Worm (Caenorhabditis elegans) whole organism, L1 larva: ENCODE data around the gene F28F9.3.
A peak's percentile ranks its signal among the peaks of the same experiment; 100 is the strongest.

Experiments used
- C16A3.4 ChIP-seq: fragments of 150-350 bp; optimal IDR thresholded peaks from 2 replicates; lab custom pipeline; 2014; ENCODE audit warnings: missing biosample characterization, missing genetic modification characterization
- C34B4.2 ChIP-seq: sonication (generic microtip); optimal IDR thresholded peaks from 2 replicates; lab custom pipeline; 2017; ENCODE audit warnings: mild to moderate bottlenecking, missing genetic modification characterization, missing compliant biosample characterization
- Y116A8C.19 ChIP-seq: sonication (generic microtip); optimal IDR thresholded peaks from 2 replicates; lab custom pipeline; 2016; ENCODE audit warnings: missing compliant biosample characterization, missing genetic modification characterization, borderline replicate concordance
- ama-1 ChIP-seq: fragments of 150-350 bp; optimal IDR thresholded peaks from 2 replicates; lab custom pipeline; 2014
- blmp-1 ChIP-seq: fragments of 150-350 bp; optimal IDR thresholded peaks from 2 replicates; lab custom pipeline; 2014; ENCODE audit warnings: missing biosample characterization, missing genetic modification characterization
- ceh-82 ChIP-seq, 3 experiments: fragments of 150-350 bp in 1 of 3; sonication (generic microtip) in 2 of 3; optimal IDR thresholded peaks; 2 replicates each; lab custom pipeline; 2014 to 2017; ENCODE audit warnings: missing biosample characterization in 3 of 3, missing genetic modification characterization in 3 of 3
- dpl-1 ChIP-seq, 3 experiments: fragments of 150-350 bp in 2 of 3; sonication (generic microtip) in 1 of 3; optimal IDR thresholded peaks; 2 replicates each; lab custom pipeline; 2014 to 2017; ENCODE audit warnings: missing biosample characterization in 3 of 3, missing genetic modification characterization in 3 of 3, missing genetic modification reagents in 3 of 3
- dsc-1 ChIP-seq: sonication (generic microtip); optimal IDR thresholded peaks from 2 replicates; lab custom pipeline; 2016; ENCODE audit warnings: mild to moderate bottlenecking, missing genetic modification characterization, missing compliant biosample characterization
- efl-1 ChIP-seq, 4 experiments: fragments of 150-350 bp; optimal IDR thresholded peaks in 3 of 4; peaks in 1 of 4; 1 replicate in 1 of 4; 2 replicates in 3 of 4; lab custom pipeline; 2014; ENCODE audit warnings: missing biosample characterization in 2 of 4, missing genetic modification characterization in 2 of 4, missing genetic modification reagents in 2 of 4
- efl-3 ChIP-seq: fragments of 200-800 bp; sonication (Bioruptor generic); optimal IDR thresholded peaks from 2 replicates; lab custom pipeline; 2018; ENCODE audit warnings: mild to moderate bottlenecking, missing genetic modification characterization, missing compliant biosample characterization
- egl-27 ChIP-seq, 2 experiments: fragments of 150-350 bp in 1 of 2; sonication (generic microtip); optimal IDR thresholded peaks; 3 replicates each; lab custom pipeline; 2017 to 2018; ENCODE audit warnings: missing biosample characterization in 2 of 2, missing genetic modification characterization in 2 of 2, missing genetic modification reagents in 2 of 2
- elt-2 ChIP-seq: sonication (generic microtip); optimal IDR thresholded peaks from 2 replicates; lab custom pipeline; 2016; ENCODE audit warnings: missing genetic modification characterization, mild to moderate bottlenecking, inconsistent platforms, missing compliant biosample characterization, missing genetic modification reagents
- elt-3 ChIP-seq, 6 experiments: fragments of 150-350 bp in 1 of 6; sonication (generic microtip); optimal IDR thresholded peaks; 2 replicates each; lab custom pipeline; 2017 to 2018; ENCODE audit warnings: missing biosample characterization in 6 of 6, missing genetic modification characterization in 6 of 6, inconsistent platforms in 1 of 6
- ets-5 ChIP-seq: fragments of 200-800 bp; sonication (Bioruptor generic); IDR thresholded peaks from 2 replicates; pipeline ENCODE4 v1.3.6; 2022; ENCODE audit warnings: missing genetic modification characterization, missing compliant biosample characterization
- fkh-10 ChIP-seq: sonication (generic microtip); optimal IDR thresholded peaks from 2 replicates; lab custom pipeline; 2017; ENCODE audit warnings: missing biosample characterization, missing genetic modification reagents, missing genetic modification characterization
- fkh-4 ChIP-seq: sonication (generic microtip); optimal IDR thresholded peaks from 2 replicates; lab custom pipeline; 2016; ENCODE audit warnings: missing compliant biosample characterization, missing genetic modification characterization, borderline replicate concordance
- fos-1 ChIP-seq: fragments of 150-350 bp; optimal IDR thresholded peaks from 2 replicates; lab custom pipeline; 2014; ENCODE audit warnings: missing biosample characterization, missing genetic modification characterization
- grh-1 ChIP-seq: fragments of 200-800 bp; sonication (Bioruptor generic); IDR thresholded peaks from 2 replicates; pipeline ENCODE4 v1.3.6; 2022; ENCODE audit warnings: missing genetic modification reagents, missing genetic modification characterization, missing compliant biosample characterization
- hlh-4 ChIP-seq: sonication (generic microtip); optimal IDR thresholded peaks from 2 replicates; lab custom pipeline; 2016; ENCODE audit warnings: mild to moderate bottlenecking, missing genetic modification characterization, missing compliant biosample characterization
- irx-1 ChIP-seq: sonication (generic microtip); optimal IDR thresholded peaks from 2 replicates; lab custom pipeline; 2016; ENCODE audit warnings: missing genetic modification characterization, missing compliant biosample characterization
- jun-1 ChIP-seq: fragments of 150-350 bp; optimal IDR thresholded peaks from 2 replicates; lab custom pipeline; 2014; ENCODE audit warnings: missing biosample characterization, missing genetic modification reagents, missing genetic modification characterization
- lin-13 ChIP-seq: fragments of 150-350 bp; optimal IDR thresholded peaks from 2 replicates; lab custom pipeline; 2014; ENCODE audit warnings: missing biosample characterization, missing genetic modification reagents, missing genetic modification characterization
- lin-14 ChIP-seq: fragments of 200-800 bp; sonication (Bioruptor generic); optimal IDR thresholded peaks from 2 replicates; lab custom pipeline; 2018; ENCODE audit warnings: mild to moderate bottlenecking, missing genetic modification characterization, moderate library complexity, missing compliant biosample characterization
- lin-15B ChIP-seq: fragments of 150-350 bp; sonication (generic microtip); optimal IDR thresholded peaks from 3 replicates; lab custom pipeline; 2014; ENCODE audit warnings: missing biosample characterization, missing genetic modification characterization
- lin-35 ChIP-seq, 2 experiments: fragments of 150-350 bp; optimal IDR thresholded peaks; 2 replicates each; lab custom pipeline; 2014; ENCODE audit warnings: missing biosample characterization in 2 of 2, missing genetic modification characterization in 2 of 2, missing genetic modification reagents in 2 of 2
- lir-3 ChIP-seq: sonication (generic microtip); optimal IDR thresholded peaks from 2 replicates; lab custom pipeline; 2016; ENCODE audit warnings: mild to moderate bottlenecking, missing genetic modification characterization, moderate library complexity, missing compliant biosample characterization; ENCODE audit not compliant: poor library complexity
- lsy-2 ChIP-seq, 2 experiments: fragments of 150-350 bp; optimal IDR thresholded peaks; 2 replicates each; lab custom pipeline; 2014; ENCODE audit warnings: missing biosample characterization in 2 of 2, missing genetic modification characterization in 2 of 2
- mab-9 ChIP-seq: fragments of 200-800 bp; sonication (Bioruptor generic); IDR thresholded peaks from 2 replicates; pipeline ENCODE4 v1.3.6; 2022; ENCODE audit warnings: missing genetic modification reagents, missing genetic modification characterization, missing compliant biosample characterization
- mdl-1 ChIP-seq, 2 experiments: fragments of 150-350 bp; optimal IDR thresholded peaks; 2 replicates each; lab custom pipeline; 2014 to 2017; ENCODE audit warnings: missing biosample characterization in 2 of 2, missing genetic modification characterization in 2 of 2, inconsistent platforms in 1 of 2
- mep-1 ChIP-seq: fragments of 150-350 bp; optimal IDR thresholded peaks from 2 replicates; lab custom pipeline; 2014; ENCODE audit warnings: missing biosample characterization, missing genetic modification characterization
- nhr-11 ChIP-seq: fragments of 150-350 bp; optimal IDR thresholded peaks from 2 replicates; lab custom pipeline; 2014; ENCODE audit warnings: missing biosample characterization, missing genetic modification characterization
- nhr-20 ChIP-seq: sonication (generic microtip); optimal IDR thresholded peaks from 2 replicates; lab custom pipeline; 2016; ENCODE audit warnings: mild to moderate bottlenecking, missing genetic modification characterization, missing compliant biosample characterization
- nhr-85 ChIP-seq: sonication (generic microtip); peaks from one replicate; lab custom pipeline; 2016; ENCODE audit warnings: missing genetic modification characterization, inconsistent platforms, missing compliant biosample characterization
- rnt-1 ChIP-seq: sonication (generic microtip); optimal IDR thresholded peaks from 2 replicates; lab custom pipeline; 2016; ENCODE audit warnings: mild to moderate bottlenecking, missing genetic modification characterization, moderate library complexity, missing compliant biosample characterization
- skn-1 ChIP-seq: fragments of 150-350 bp; optimal IDR thresholded peaks from 2 replicates; lab custom pipeline; 2014; ENCODE audit warnings: missing biosample characterization, missing genetic modification characterization
- sox-4 ChIP-seq: sonication (generic microtip); optimal IDR thresholded peaks from 2 replicates; lab custom pipeline; 2016; ENCODE audit warnings: missing genetic modification characterization, missing compliant biosample characterization
- sptf-1 ChIP-seq: fragments of 150-350 bp; optimal IDR thresholded peaks from 2 replicates; lab custom pipeline; 2014; ENCODE audit warnings: missing biosample characterization, missing genetic modification characterization
- sup-37 ChIP-seq: fragments of 200-800 bp; sonication (Bioruptor generic); optimal IDR thresholded peaks from 2 replicates; lab custom pipeline; 2018; ENCODE audit warnings: mild to moderate bottlenecking, missing genetic modification characterization, missing compliant biosample characterization
- tlp-1 ChIP-seq: fragments of 150-350 bp; optimal IDR thresholded peaks from 2 replicates; lab custom pipeline; 2014; ENCODE audit warnings: missing biosample characterization, missing genetic modification characterization
- unc-86 ChIP-seq: sonication (generic microtip); optimal IDR thresholded peaks from 2 replicates; lab custom pipeline; 2016; ENCODE audit warnings: missing genetic modification characterization, missing compliant biosample characterization
- unc-98 ChIP-seq: fragments of 200-800 bp; sonication (Bioruptor generic); IDR thresholded peaks from 2 replicates; pipeline ENCODE4 v1.3.6; 2022; ENCODE audit warnings: missing genetic modification characterization, missing compliant biosample characterization
- xbp-1 ChIP-seq: sonication (generic microtip); optimal IDR thresholded peaks from 2 replicates; lab custom pipeline; 2016; ENCODE audit warnings: missing genetic modification characterization, missing compliant biosample characterization

The F28F9.3 gene

ce11 chrIV:3874417-3874816 lies 47.7 kb downstream of the F28F9.3 start (continued):
- TF ChIP-seq C34B4.2 (no peak), sup-37 (GFP tag; lab: Kevin White, UChicago) (no peak), sptf-1 (tag; lab: Kevin White, UChicago) (no peak), elt-2 (no peak), xbp-1 (tag; lab: Kevin White, UChicago) (no peak), dsc-1 (tag; lab: Kevin White, UChicago) (no peak), lir-3 (no peak), lin-15B (tag; lab: Kevin White, UChicago) (peak; percentile 9), ama-1 (peak; percentile 68), mab-9 (GFP tag; lab: Robert Waterston, UW) (no peak), unc-86 (tag; lab: Kevin White, UChicago) (no peak), irx-1 (no peak)

ce11 chrIV:3875260-3875659 lies 48.6 kb downstream of the F28F9.3 start:
- TF ChIP-seq mep-1 (tag; lab: Kevin White, UChicago), result peak; percentile 9
- TF ChIP-seq efl-1 (optimal IDR thresholded peaks at IDR 0.05; lab: Kevin White, UChicago), result peak; percentile 30 to 33
- peak; percentile 15 to 79 for TF ChIP-seq efl-1 (GFP tag; optimal IDR thresholded peaks at IDR 0.05 in 1 of 2; lab: Kevin White, UChicago)
- TF ChIP-seq blmp-1 (tag; lab: Kevin White, UChicago), result peak; percentile 14
- no peak for TF ChIP-seq efl-3 (GFP tag; lab: Kevin White, UChicago)
- no peak for TF ChIP-seq lin-13 (GFP tag; lab: Kevin White, UChicago)
- TF ChIP-seq grh-1 (GFP tag; lab: Robert Waterston, UW), result no peak
- TF ChIP-seq tlp-1 (tag; lab: Kevin White, UChicago), result no peak
- 0 out of 2 replicates have a peak, but pooled peaks have one; percentile 15 for TF ChIP-seq unc-98
- TF ChIP-seq rnt-1 (tag; lab: Kevin White, UChicago), result peak; percentile 39
- peak; percentile 79 for TF ChIP-seq lin-14 (GFP tag; lab: Kevin White, UChicago)
- TF ChIP-seq C16A3.4, result peak; percentile 29
- TF ChIP-seq ceh-82 (tag; optimal IDR thresholded peaks at IDR 0.05; lab: Kevin White, UChicago), result peak in 2 of 3 experiments; percentile 15 to 42
- no peak for TF ChIP-seq fkh-10 (GFP tag; lab: Kevin White, UChicago)
- TF ChIP-seq nhr-20 (tag; lab: Kevin White, UChicago), result no peak
- no peak for TF ChIP-seq egl-27 (tag; optimal IDR thresholded peaks at IDR 0.05; lab: Kevin White, UChicago)
- TF ChIP-seq mab-9 (GFP tag; lab: Robert Waterston, UW), result 0 out of 2 replicates have a peak, but pooled peaks have one; percentile 26
- TF ChIP-seq mdl-1 (tag; optimal IDR thresholded peaks at IDR 0.05; lab: Kevin White, UChicago), result peak in 1 of 2 experiments; percentile 39
- TF ChIP-seq hlh-4 (tag; lab: Kevin White, UChicago), result no peak
- TF ChIP-seq lin-35 (GFP tag; optimal IDR thresholded peaks at IDR 0.05; lab: Kevin White, UChicago), result peak; percentile 5 to 16
- TF ChIP-seq fkh-4 (tag; lab: Kevin White, UChicago), result no peak
- peak; percentile 21 for TF ChIP-seq skn-1 (tag; lab: Kevin White, UChicago)
- TF ChIP-seq dpl-1 (GFP tag; optimal IDR thresholded peaks at IDR 0.05; lab: Kevin White, UChicago), result peak in 2 of 3 experiments; percentile 15 to 25
- TF ChIP-seq Y116A8C.19 (tag; lab: Kevin White, UChicago), result no peak
- TF ChIP-seq fos-1, result peak; percentile 74
- no peak for TF ChIP-seq lir-3
- no peak for TF ChIP-seq nhr-11 (tag; lab: Kevin White, UChicago)
- TF ChIP-seq irx-1, result no peak
- TF ChIP-seq jun-1 (tag; lab: Kevin White, UChicago), result peak; percentile 70
- peak in 1 of 2 experiments; percentile 38 for TF ChIP-seq lsy-2 (tag; optimal IDR thresholded peaks at IDR 0.05; lab: Kevin White, UChicago)
- no peak for TF ChIP-seq sox-4
- TF ChIP-seq nhr-85, result peak; percentile 76
- peak; percentile 41 for TF ChIP-seq dsc-1 (tag; lab: Kevin White, UChicago)
- peak in 5 of 6 experiments; percentile 9 to 57 (median 22) for TF ChIP-seq elt-3 (tag; optimal IDR thresholded peaks at IDR 0.05; lab: Kevin White, UChicago)
- TF ChIP-seq ets-5 (GFP tag; lab: Robert Waterston, UW), result no peak
